Worm (Caenorhabditis elegans): Measurements from ENCODE around the gene rpn-13.

- TF ChIP-seq nhr-237 (tag; optimal IDR thresholded peaks at IDR 0.05), result no peak
- TF ChIP-seq zip-4 (GFP tag; optimal IDR thresholded peaks at IDR 0.05), result no peak
- no peak for TF ChIP-seq rnt-1 (tag; optimal IDR thresholded peaks at IDR 0.05)
- TF ChIP-seq hlh-4 (tag; optimal IDR thresholded peaks at IDR 0.05), result no peak
- TF ChIP-seq skn-1 (tag; optimal IDR thresholded peaks at IDR 0.05), result no peak
- no peak for TF ChIP-seq unc-86 (tag; optimal IDR thresholded peaks at IDR 0.05)
- no peak for TF ChIP-seq unc-98 (GFP tag; IDR thresholded peaks at IDR 0.05)
- TF ChIP-seq tbx-2 (tag; optimal IDR thresholded peaks at IDR 0.05), result no peak
Observed at ce11 chrIII:6334364-6334763, 7.4 kb downstream of the rpn-13 start.
